Fruit fly (Drosophila melanogaster) whole organism, wandering third instar larva: ENCODE data around the gene Ir94g.
A peak's percentile ranks its signal among the peaks of the same experiment; 100 is the strongest.

Experiments
- Hnf4 ChIP-seq: fragments of 200-800 bp; sonication (Bioruptor generic); optimal IDR thresholded peaks from 2 replicates; lab custom pipeline; 2016; ENCODE audit warnings: missing biosample characterization, mild to moderate bottlenecking, missing genetic modification characterization
- Myc ChIP-seq: fragments of >200 bp; optimal IDR thresholded peaks from 2 replicates; lab custom pipeline; 2017
- fru ChIP-seq: fragments of 200-800 bp; sonication (Bioruptor generic); optimal IDR thresholded peaks from 3 replicates; lab custom pipeline; 2016; ENCODE audit warnings: missing biosample characterization, mild to moderate bottlenecking, missing genetic modification characterization
- jim ChIP-seq: fragments of 175-275, 200-325 bp; sonication (Bioruptor generic); optimal IDR thresholded peaks from 2 replicates; lab custom pipeline; 2016; ENCODE audit warnings: missing biosample characterization, mild to moderate bottlenecking, missing genetic modification characterization
- pan ChIP-seq: fragments of >200 bp; optimal IDR thresholded peaks from 2 replicates; lab custom pipeline; 2017
- psq ChIP-seq: fragments of 200-800 bp; sonication (Bioruptor generic); optimal IDR thresholded peaks from 3 replicates; lab custom pipeline; 2017; ENCODE audit warnings: missing biosample characterization, mild to moderate bottlenecking, missing genetic modification characterization, moderate library complexity
- rgr ChIP-seq: fragments of 200-800 bp; sonication (Bioruptor generic); optimal IDR thresholded peaks from 3 replicates; lab custom pipeline; 2016; ENCODE audit warnings: missing biosample characterization, mild to moderate bottlenecking, missing genetic modification characterization
- usp ChIP-seq: fragments of >200 bp; optimal IDR thresholded peaks from 2 replicates; lab custom pipeline; 2017; ENCODE audit warnings: missing biosample characterization, missing genetic modification characterization

DNA sequence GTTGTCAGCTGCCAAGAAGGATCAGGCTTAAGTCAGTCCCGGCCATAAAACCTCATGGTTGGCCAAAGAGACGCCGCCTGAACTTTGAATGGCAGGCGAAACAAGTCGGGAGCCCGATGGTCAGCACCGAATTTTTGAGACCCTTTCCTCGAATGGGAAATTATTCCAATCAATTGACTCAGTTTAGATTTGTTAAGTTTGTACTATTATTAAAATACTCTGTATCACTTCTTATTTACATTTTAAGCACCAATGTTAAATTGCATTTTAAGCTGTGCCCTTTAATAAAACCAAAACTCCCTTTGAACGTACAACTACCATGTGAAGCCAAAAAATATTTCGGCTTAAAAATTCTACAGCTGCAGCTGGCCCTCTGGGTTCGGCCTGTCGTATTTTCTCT, 3.1 kb downstream of the Ir94g start:
- TF ChIP-seq psq (GFP tag; lab: Kevin White, UChicago), result peak; percentile 74
- peak; percentile 74 for TF ChIP-seq rgr
- TF ChIP-seq fru (GFP tag; lab: Kevin White, UChicago), result peak; percentile 86
- no peak for TF ChIP-seq jim (GFP tag; lab: Kevin White, UChicago)
- no peak for TF ChIP-seq pan (lab: Kevin White, UChicago)
- peak; percentile 48 for TF ChIP-seq Hnf4 (GFP tag; lab: Kevin White, UChicago)
- no peak for TF ChIP-seq Myc (lab: Kevin White, UChicago)
- TF ChIP-seq usp (GFP tag; lab: Kevin White, UChicago), result no peak
